Worm (Caenorhabditis elegans): ENCODE data around the gene emb-8.

DNA sequence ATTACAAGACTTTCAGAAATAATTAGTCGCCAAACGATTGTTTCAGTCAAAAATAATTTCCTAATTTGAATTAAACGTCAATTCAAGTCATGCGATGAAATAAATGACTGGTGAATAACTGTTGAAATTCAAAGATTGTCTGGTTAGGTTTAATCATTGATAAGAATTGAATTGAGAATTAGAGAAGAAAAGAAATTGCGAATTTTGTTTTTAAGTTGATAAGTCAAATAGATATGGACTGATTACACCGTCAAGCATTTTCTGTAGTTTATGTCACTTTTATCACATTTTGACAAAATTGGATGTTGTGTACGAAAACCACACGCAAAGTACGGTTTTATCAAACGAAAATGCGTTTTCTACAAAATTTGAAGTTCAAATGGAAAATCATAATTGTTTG is 1.8 kb upstream of the emb-8 start:
- TF ChIP-seq ZK546.5 (tag; optimal IDR thresholded peaks at IDR 0.05) (no peak), snpc-4 (tag; optimal IDR thresholded peaks at IDR 0.05) (no peak), lin-39 (tag; optimal IDR thresholded peaks at IDR 0.05) (no peak), pha-4 (tag; optimal IDR thresholded peaks at IDR 0.05) (peak; percentile 76), aly-2 (tag; optimal IDR thresholded peaks at IDR 0.05) (no peak), ztf-11 (tag; optimal IDR thresholded peaks at IDR 0.05) (no peak), nfya-1 (tag; optimal IDR thresholded peaks at IDR 0.05; ENCODE audit: insufficient read depth) (no peak), elt-1 (tag; optimal IDR thresholded peaks at IDR 0.05) (no peak), elt-2 (tag; optimal IDR thresholded peaks at IDR 0.05) (peak; percentile 97), R02D3.7 (tag; optimal IDR thresholded peaks at IDR 0.05) (no peak), nhr-76 (tag; optimal IDR thresholded peaks at IDR 0.05) (no peak), ceh-82 (tag; optimal IDR thresholded peaks at IDR 0.05) (no peak)

All from whole organism, L3 larva.